Worm (Caenorhabditis elegans) whole organism, L2 larva: ENCODE data around the gene sra-7.

Source experiments
- C34F6.9 ChIP-seq: fragments of 150-350 bp; optimal IDR thresholded peaks from 2 replicates; lab custom pipeline; 2014; ENCODE audit warnings: missing biosample characterization, missing genetic modification characterization
- F13H6.1 ChIP-seq: sonication (generic microtip); optimal IDR thresholded peaks from 2 replicates; lab custom pipeline; 2016; ENCODE audit warnings: missing genetic modification characterization, missing compliant biosample characterization
- Y55F3AM.14 ChIP-seq: fragments of 200-800 bp; sonication (Bioruptor generic); optimal IDR thresholded peaks from 2 replicates; lab custom pipeline; 2018; ENCODE audit warnings: mild to moderate bottlenecking, missing genetic modification characterization, missing compliant biosample characterization
- ZK546.5 ChIP-seq: sonication (generic microtip); optimal IDR thresholded peaks from 2 replicates; lab custom pipeline; 2017; ENCODE audit warnings: missing biosample characterization, missing genetic modification characterization
- alr-1 ChIP-seq: fragments of 150-350 bp; optimal IDR thresholded peaks from 2 replicates; lab custom pipeline; 2014; ENCODE audit warnings: missing biosample characterization, missing genetic modification characterization
- aly-2 ChIP-seq: fragments of 150-350 bp; optimal IDR thresholded peaks from 2 replicates; lab custom pipeline; 2014; ENCODE audit warnings: missing biosample characterization, missing genetic modification characterization
- ama-1 ChIP-seq: fragments of 150-350 bp; optimal IDR thresholded peaks from 2 replicates; lab custom pipeline; 2018; ENCODE audit warnings: inconsistent platforms
- blmp-1 ChIP-seq: sonication (generic microtip); optimal IDR thresholded peaks from 2 replicates; lab custom pipeline; 2017; ENCODE audit warnings: missing genetic modification characterization, mild to moderate bottlenecking, missing compliant biosample characterization, antibody characterized with exemption, moderate library complexity; ENCODE audit not compliant: insufficient read depth
- ceh-16 ChIP-seq: fragments of 150-350 bp; optimal IDR thresholded peaks from 2 replicates; lab custom pipeline; 2014; ENCODE audit warnings: missing biosample characterization, missing genetic modification characterization
- dmd-4 ChIP-seq: sonication (generic microtip); optimal IDR thresholded peaks from 2 replicates; lab custom pipeline; 2017; ENCODE audit warnings: missing biosample characterization, missing genetic modification characterization
- egl-27 ChIP-seq: sonication (generic microtip); optimal IDR thresholded peaks from 3 replicates; lab custom pipeline; 2017; ENCODE audit warnings: missing biosample characterization, missing genetic modification reagents, missing genetic modification characterization
- elt-1 ChIP-seq: fragments of 150-350 bp; optimal IDR thresholded peaks from 2 replicates; lab custom pipeline; 2014; ENCODE audit warnings: missing biosample characterization, missing genetic modification characterization
- elt-3 ChIP-seq: sonication (generic microtip); optimal IDR thresholded peaks from 2 replicates; lab custom pipeline; 2017; ENCODE audit warnings: missing biosample characterization, missing genetic modification characterization
- fos-1 ChIP-seq: fragments of 150-350 bp; optimal IDR thresholded peaks from 2 replicates; lab custom pipeline; 2014; ENCODE audit warnings: missing biosample characterization, missing genetic modification characterization
- gmeb-1 ChIP-seq: fragments of 150-350 bp; optimal IDR thresholded peaks from 2 replicates; lab custom pipeline; 2014; ENCODE audit warnings: missing biosample characterization, missing genetic modification characterization
- lin-11 ChIP-seq: fragments of 150-350 bp; sonication (generic microtip); optimal IDR thresholded peaks from 2 replicates; lab custom pipeline; 2014; ENCODE audit warnings: missing biosample characterization, missing genetic modification characterization, inconsistent platforms, mixed read lengths
- lin-13 ChIP-seq: fragments of 150-350 bp; optimal IDR thresholded peaks from 2 replicates; lab custom pipeline; 2014; ENCODE audit warnings: missing biosample characterization, missing genetic modification reagents, missing genetic modification characterization
- lin-39 ChIP-seq: fragments of 150-350 bp; optimal IDR thresholded peaks from 2 replicates; lab custom pipeline; 2014; ENCODE audit warnings: missing biosample characterization, missing genetic modification reagents, missing genetic modification characterization
- lsy-2 ChIP-seq, 2 experiments: fragments of 150-350 bp in 1 of 2; sonication (generic microtip) in 1 of 2; optimal IDR thresholded peaks; 2 replicates each; lab custom pipeline; 2014 to 2017; ENCODE audit warnings: missing biosample characterization in 2 of 2, missing genetic modification characterization in 2 of 2
- mab-5 ChIP-seq: fragments of 150-350 bp; optimal IDR thresholded peaks from 2 replicates; lab custom pipeline; 2014; ENCODE audit warnings: missing biosample characterization, missing genetic modification characterization
- mbf-1 ChIP-seq: sonication (generic microtip); optimal IDR thresholded peaks from 2 replicates; lab custom pipeline; 2017; ENCODE audit warnings: missing biosample characterization, missing genetic modification characterization
- mdl-1 ChIP-seq, 2 experiments: fragments of 150-350 bp in 1 of 2; sonication (generic microtip) in 1 of 2; optimal IDR thresholded peaks; 2 replicates each; lab custom pipeline; 2017; ENCODE audit warnings: missing biosample characterization in 2 of 2, missing genetic modification characterization in 2 of 2
- nhr-10 ChIP-seq: sonication (generic microtip); optimal IDR thresholded peaks from 2 replicates; lab custom pipeline; 2017; ENCODE audit warnings: missing biosample characterization, missing genetic modification characterization
- nhr-11 ChIP-seq: fragments of 150-350 bp; optimal IDR thresholded peaks from 2 replicates; lab custom pipeline; 2014; ENCODE audit warnings: missing biosample characterization, missing genetic modification characterization
- nhr-12 ChIP-seq: fragments of 150-350 bp; optimal IDR thresholded peaks from 2 replicates; lab custom pipeline; 2014; ENCODE audit warnings: missing biosample characterization, missing genetic modification characterization
- nhr-129 ChIP-seq: fragments of 150-350 bp; optimal IDR thresholded peaks from 2 replicates; lab custom pipeline; 2014; ENCODE audit warnings: missing biosample characterization, missing genetic modification characterization
- nhr-21 ChIP-seq: fragments of 150-350 bp; optimal IDR thresholded peaks from 2 replicates; lab custom pipeline; 2014; ENCODE audit warnings: missing biosample characterization, missing genetic modification characterization
- nhr-237 ChIP-seq: fragments of 150-350 bp; optimal IDR thresholded peaks from 2 replicates; lab custom pipeline; 2014; ENCODE audit warnings: missing biosample characterization, missing genetic modification characterization
- nhr-25 ChIP-seq: fragments of 150-350 bp; sonication (generic microtip); optimal IDR thresholded peaks from 3 replicates; lab custom pipeline; 2014; ENCODE audit warnings: missing biosample characterization, missing genetic modification characterization
- nhr-6 ChIP-seq: fragments of 150-350 bp; optimal IDR thresholded peaks from 2 replicates; lab custom pipeline; 2014; ENCODE audit warnings: missing biosample characterization, missing genetic modification characterization
- peb-1 ChIP-seq: fragments of 150-350 bp; optimal IDR thresholded peaks from 2 replicates; lab custom pipeline; 2014; ENCODE audit warnings: missing biosample characterization, missing genetic modification characterization
- skn-1 ChIP-seq: sonication (generic microtip); optimal IDR thresholded peaks from 2 replicates; lab custom pipeline; 2017; ENCODE audit warnings: missing biosample characterization, missing genetic modification characterization
- sma-3 ChIP-seq: sonication (generic microtip); optimal IDR thresholded peaks from 2 replicates; lab custom pipeline; 2016; ENCODE audit warnings: missing genetic modification reagents, missing genetic modification characterization, missing compliant biosample characterization
- sma-9 ChIP-seq, 2 experiments: fragments of 150-350 bp in 1 of 2; sonication (generic microtip) in 1 of 2; optimal IDR thresholded peaks; 2 replicates each; lab custom pipeline; 2014 to 2016; ENCODE audit warnings: missing genetic modification characterization in 2 of 2, mild to moderate bottlenecking in 1 of 2, missing biosample characterization in 1 of 2, missing compliant biosample characterization in 1 of 2, missing genetic modification reagents in 1 of 2, moderate library complexity in 1 of 2
- unc-39 ChIP-seq: fragments of 150-350 bp; optimal IDR thresholded peaks from 2 replicates; lab custom pipeline; 2014; ENCODE audit warnings: missing biosample characterization, missing genetic modification characterization
- unc-62 ChIP-seq: fragments of 150-350 bp; optimal IDR thresholded peaks from 2 replicates; lab custom pipeline; 2014; ENCODE audit warnings: missing biosample characterization, missing genetic modification reagents, missing genetic modification characterization
- zag-1 ChIP-seq: fragments of 150-350 bp; optimal IDR thresholded peaks from 2 replicates; lab custom pipeline; 2014; ENCODE audit warnings: missing biosample characterization, missing genetic modification characterization
- ztf-1 ChIP-seq: fragments of 200-800 bp; sonication (Bioruptor generic); conservative IDR thresholded peaks from 2 replicates; pipeline ENCODE4 v1.3.6; 2022; ENCODE audit warnings: missing genetic modification characterization, missing compliant biosample characterization
- ztf-11 ChIP-seq: sonication (generic microtip); optimal IDR thresholded peaks from 2 replicates; lab custom pipeline; 2017; ENCODE audit warnings: missing biosample characterization, missing genetic modification characterization
- ztf-4 ChIP-seq: fragments of 150-350 bp; optimal IDR thresholded peaks from 2 replicates; lab custom pipeline; 2014; ENCODE audit warnings: missing biosample characterization, missing genetic modification characterization

Gene sra-7

DNA sequence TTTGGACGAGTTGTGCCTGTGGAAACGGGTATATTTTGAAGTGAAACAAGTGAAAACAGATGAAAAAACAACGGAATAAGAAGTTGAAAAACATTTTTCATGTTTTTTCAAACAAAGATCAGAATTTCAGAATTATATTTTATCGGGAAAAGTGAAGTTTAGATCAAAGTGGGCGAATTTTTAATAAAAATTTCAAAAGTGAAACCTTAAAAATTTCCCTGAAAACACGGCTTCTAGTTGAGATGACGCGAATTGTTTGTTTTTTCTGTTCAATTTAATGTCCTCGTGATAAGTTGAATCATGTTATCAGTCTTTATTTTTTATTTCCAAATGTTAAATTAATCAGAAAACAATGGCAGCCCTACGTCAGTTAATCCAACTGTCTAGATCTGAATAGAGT lies 37.3 kb upstream of the sra-7 start, which contains the start of gene gcy-3:
Gene gcy-3 (minus strand): TSS at position 101 of the 400 bp plus-strand sequence.
- TF ChIP-seq sma-9 (GFP tag; optimal IDR thresholded peaks at IDR 0.05; lab: Kevin White, UChicago): no peak
- TF ChIP-seq sma-9 (tag; optimal IDR thresholded peaks at IDR 0.05; lab: Kevin White, UChicago): no peak
- TF ChIP-seq nhr-129 (tag; lab: Kevin White, UChicago): no peak
- TF ChIP-seq ztf-11: no peak
- no peak for TF ChIP-seq ztf-4 (tag; lab: Kevin White, UChicago)
- TF ChIP-seq nhr-10: no peak
- TF ChIP-seq dmd-4 (tag; lab: Kevin White, UChicago): no peak
- no peak for TF ChIP-seq sma-3
- no peak for TF ChIP-seq elt-1 (tag; lab: Kevin White, UChicago)
- TF ChIP-seq lin-13 (GFP tag; lab: Kevin White, UChicago): no peak
- TF ChIP-seq ZK546.5 (tag; lab: Kevin White, UChicago): no peak
- TF ChIP-seq mab-5 (tag; lab: Kevin White, UChicago): no peak
- no peak for TF ChIP-seq lin-11 (tag; lab: Kevin White, UChicago)
- no peak for TF ChIP-seq mdl-1 (tag; optimal IDR thresholded peaks at IDR 0.05; lab: Kevin White, UChicago)
- TF ChIP-seq F13H6.1 (tag; lab: Kevin White, UChicago): no peak
- TF ChIP-seq lsy-2 (tag; optimal IDR thresholded peaks at IDR 0.05; lab: Kevin White, UChicago): no peak
- no peak for TF ChIP-seq C34F6.9
- no peak for TF ChIP-seq nhr-237
- no peak for TF ChIP-seq ztf-1
- no peak for TF ChIP-seq nhr-21
- TF ChIP-seq unc-39 (tag; lab: Kevin White, UChicago): no peak

ce11 chrII:9516836-9517235 lies 27.6 kb upstream of the sra-7 start, which contains the start of gene gcy-1:
Gene gcy-1 (minus strand): TSS chrII:9516936.
- TF ChIP-seq lin-39 (no peak), mab-5 (tag; lab: Kevin White, UChicago) (no peak), gmeb-1 (tag; lab: Kevin White, UChicago) (no peak), blmp-1 (no peak), Y55F3AM.14 (GFP tag; lab: Kevin White, UChicago) (no peak), nhr-129 (tag; lab: Kevin White, UChicago) (no peak), fos-1 (tag; lab: Kevin White, UChicago) (no peak), lsy-2 (tag; optimal IDR thresholded peaks at IDR 0.05; lab: Kevin White, UChicago) (no peak), unc-39 (tag; lab: Kevin White, UChicago) (no peak), mbf-1 (tag; lab: Kevin White, UChicago) (no peak), nhr-11 (tag; lab: Kevin White, UChicago) (no peak), sma-9 (GFP tag; optimal IDR thresholded peaks at IDR 0.05; lab: Kevin White, UChicago) (no peak), sma-9 (tag; optimal IDR thresholded peaks at IDR 0.05; lab: Kevin White, UChicago) (no peak)

DNA sequence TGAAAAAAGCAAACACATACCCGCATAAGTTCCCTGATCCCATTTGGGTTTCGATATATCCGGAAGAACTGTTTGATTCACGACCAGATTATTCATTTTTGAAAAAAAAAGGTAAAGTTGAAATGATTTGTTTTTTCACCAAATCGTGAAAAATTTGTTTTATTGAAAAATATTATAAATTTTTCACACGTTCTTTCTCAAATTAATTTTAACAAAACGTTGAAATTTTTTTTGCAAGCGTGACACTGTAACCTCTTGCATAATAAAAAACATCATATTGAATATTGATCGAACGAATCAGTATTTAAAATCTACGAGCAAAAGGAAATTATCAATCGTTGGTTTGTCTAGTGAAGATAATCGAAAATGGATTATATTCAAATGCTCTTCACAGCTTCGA lies 25.7 kb upstream of the sra-7 start, which contains the start of the genes sfxn-1.1 and AH6.3:
Gene sfxn-1.1 (minus strand): TSS at position 101 of the 400 bp plus-strand sequence.
Gene AH6.3 (plus strand): TSS at position 275 of the 400 bp plus-strand sequence.
- no peak for TF ChIP-seq dmd-4 (tag; lab: Kevin White, UChicago)

- TF ChIP-seq aly-2 (tag; lab: Kevin White, UChicago): no peak
- TF ChIP-seq nhr-11 (tag; lab: Kevin White, UChicago): no peak
- TF ChIP-seq zag-1: no peak
- TF ChIP-seq ztf-11: no peak
- no peak for TF ChIP-seq ama-1 (lab: Kevin White, UChicago)
- TF ChIP-seq elt-1 (tag; lab: Kevin White, UChicago): no peak
- TF ChIP-seq elt-3 (tag; lab: Kevin White, UChicago): no peak
- no peak for TF ChIP-seq ztf-1
- no peak for TF ChIP-seq skn-1 (tag; lab: Kevin White, UChicago)
- TF ChIP-seq mbf-1 (tag; lab: Kevin White, UChicago): no peak
- TF ChIP-seq Y55F3AM.14 (GFP tag; lab: Kevin White, UChicago): no peak
- TF ChIP-seq C34F6.9: no peak
- no peak for TF ChIP-seq lsy-2 (tag; optimal IDR thresholded peaks at IDR 0.05; lab: Kevin White, UChicago)
- TF ChIP-seq peb-1 (tag; lab: Kevin White, UChicago): no peak
- TF ChIP-seq nhr-12: no peak
- TF ChIP-seq lin-39: no peak
- TF ChIP-seq nhr-21: no peak
- TF ChIP-seq, all 48 proteins: peak for 0
Measured at ce11 chrII:9521570-9521969, 22.9 kb upstream of the sra-7 start, which contains the start of gene sra-1. Gene sra-1 (minus strand): TSS chrII:9521670.

DNA sequence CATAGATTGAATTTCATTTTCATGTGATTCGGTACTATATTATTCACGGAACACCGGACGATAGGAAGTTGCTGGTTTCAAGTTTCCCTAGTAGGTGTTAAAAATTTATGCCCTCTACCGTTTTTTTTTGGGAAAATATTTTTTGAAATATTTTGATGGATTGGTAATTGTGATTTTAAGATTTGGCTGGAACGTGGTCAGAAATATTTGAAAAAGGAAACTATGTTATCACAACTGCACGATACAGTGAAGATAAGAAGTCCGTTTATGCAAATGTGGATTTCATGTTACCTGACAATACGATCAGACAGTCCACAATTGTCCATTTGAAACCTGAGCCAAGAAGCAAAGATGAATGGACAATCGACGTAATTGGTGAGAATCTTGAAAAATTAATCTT lies 21.5 kb upstream of the sra-7 start, which contains the start of gene AH6.17:
Gene AH6.17 (plus strand): TSS at position 185 of the 400 bp plus-strand sequence.
- TF ChIP-seq unc-62: no peak
- TF ChIP-seq nhr-6 (tag; lab: Kevin White, UChicago): no peak
- no peak for TF ChIP-seq ceh-16
- TF ChIP-seq nhr-11 (tag; lab: Kevin White, UChicago): no peak
- no peak for TF ChIP-seq nhr-25
- no peak for TF ChIP-seq egl-27 (tag; lab: Kevin White, UChicago)
- TF ChIP-seq alr-1: no peak
